Fruit fly (Drosophila melanogaster) whole organism, embryonic: ENCODE results near the gene Mtch.

Source experiments
- BEAF-32 ChIP-seq: fragments of 200-800 bp; sonication (Bioruptor generic); optimal IDR thresholded peaks from 3 replicates; lab custom pipeline; 2017; ENCODE audit warnings: missing biosample characterization, missing genetic modification characterization, mild to moderate bottlenecking, moderate library complexity, missing genetic modification reagents
- CG10431 ChIP-seq: fragments of 200-800 bp; sonication (Bioruptor generic); optimal IDR thresholded peaks from 3 replicates; lab custom pipeline; 2018; ENCODE audit warnings: missing biosample characterization, mild to moderate bottlenecking, missing genetic modification characterization
- CG10543 ChIP-seq: fragments of 200-800 bp; sonication (Bioruptor generic); optimal IDR thresholded peaks from 3 replicates; lab custom pipeline; 2017; ENCODE audit warnings: missing biosample characterization, mild to moderate bottlenecking, missing genetic modification characterization, moderate library complexity
- CG12299 ChIP-seq: fragments of 200-800 bp; sonication (Bioruptor generic); optimal IDR thresholded peaks from 2 replicates; lab custom pipeline; 2018; ENCODE audit warnings: missing biosample characterization, mild to moderate bottlenecking, missing genetic modification characterization
- CG12769 ChIP-seq: fragments of 200-800 bp; sonication (Bioruptor generic); optimal IDR thresholded peaks from 2 replicates; lab custom pipeline; 2019; ENCODE audit warnings: missing biosample characterization, mild to moderate bottlenecking, missing genetic modification characterization, moderate library complexity
- CG13296 ChIP-seq: fragments of 200-800 bp; sonication (Bioruptor generic); optimal IDR thresholded peaks from 3 replicates; lab custom pipeline; 2018; ENCODE audit warnings: missing biosample characterization, mild to moderate bottlenecking, missing genetic modification characterization
- CG1647 ChIP-seq: fragments of 200-800 bp; sonication (Bioruptor generic); optimal IDR thresholded peaks from 3 replicates; lab custom pipeline; 2016; ENCODE audit warnings: missing biosample characterization, missing genetic modification characterization
- CG2202 ChIP-seq: fragments of 200-800 bp; sonication (Bioruptor generic); optimal IDR thresholded peaks from 2 replicates; lab custom pipeline; 2018; ENCODE audit warnings: missing biosample characterization, mild to moderate bottlenecking, missing genetic modification characterization
- CG30431 ChIP-seq: fragments of 200-800 bp; sonication (Bioruptor generic); optimal IDR thresholded peaks from 2 replicates; lab custom pipeline; 2017; ENCODE audit warnings: missing biosample characterization, missing genetic modification characterization
- CG4820 ChIP-seq: fragments of 200-800 bp; sonication (Bioruptor generic); optimal IDR thresholded peaks from 3 replicates; lab custom pipeline; 2016; ENCODE audit warnings: missing biosample characterization, missing genetic modification characterization
- CG6175 ChIP-seq: fragments of 200-800 bp; sonication (Bioruptor generic); IDR thresholded peaks from 3 replicates; pipeline ENCODE4 v1.3.6; 2022; ENCODE audit warnings: missing biosample characterization, missing genetic modification characterization
- CG7357 ChIP-seq: fragments of 200-800 bp; sonication (Bioruptor generic); IDR thresholded peaks from 3 replicates; pipeline ENCODE4 v1.3.6; 2022; ENCODE audit warnings: missing biosample characterization, missing genetic modification characterization
- CG8359 ChIP-seq: fragments of 200-800 bp; sonication (Bioruptor generic); optimal IDR thresholded peaks from 2 replicates; lab custom pipeline; 2017; ENCODE audit warnings: missing biosample characterization, mild to moderate bottlenecking, missing genetic modification characterization, borderline replicate concordance
- CkIIα-i1 ChIP-seq: fragments of 200-800 bp; sonication (Bioruptor generic); IDR thresholded peaks from 2 replicates; pipeline ENCODE4 v1.3.6; 2022; ENCODE audit warnings: missing biosample characterization, missing genetic modification characterization
- Dad ChIP-seq: fragments of 200-800 bp; sonication (Bioruptor generic); optimal IDR thresholded peaks from 3 replicates; lab custom pipeline; 2016; ENCODE audit warnings: missing biosample characterization, missing genetic modification characterization
- Doc3 ChIP-seq: fragments of 200-800 bp; sonication (Bioruptor generic); IDR thresholded peaks from 3 replicates; pipeline ENCODE4 v1.3.6; 2022; ENCODE audit warnings: missing biosample characterization, missing genetic modification characterization; ENCODE audit not compliant: partially characterized antibody
- Ets65A ChIP-seq: fragments of 200-800 bp; sonication (Bioruptor generic); peaks from one replicate; lab custom pipeline; 2016; ENCODE audit warnings: missing biosample characterization, missing genetic modification characterization
- Ets97D ChIP-seq: fragments of 200-800 bp; sonication (Bioruptor generic); optimal IDR thresholded peaks from 3 replicates; lab custom pipeline; 2016; ENCODE audit warnings: missing biosample characterization, missing genetic modification characterization
- GATAe ChIP-seq: fragments of 200-800 bp; sonication (Bioruptor generic); conservative IDR thresholded peaks from 2 replicates; pipeline ENCODE4 v1.3.6; 2022; ENCODE audit warnings: missing biosample characterization, missing genetic modification characterization
- Nf-YA ChIP-seq: fragments of 200-800 bp; sonication (Bioruptor generic); IDR thresholded peaks from 2 replicates; pipeline ENCODE4 v1.3.6; 2022; ENCODE audit warnings: missing biosample characterization, missing genetic modification characterization
- Trl ChIP-seq, 3 experiments: fragments of >200 bp in 2 of 3; fragments of 200-800 bp in 1 of 3; sonication (Bioruptor generic) in 1 of 3; optimal IDR thresholded peaks; 2 replicates in 1 of 3; 3 replicates in 2 of 3; lab custom pipeline; 2016 to 2017; ENCODE audit warnings: missing biosample characterization in 1 of 3, missing genetic modification characterization in 1 of 3
- ap ChIP-seq: fragments of 200-800 bp; sonication (Bioruptor generic); IDR thresholded peaks from 2 replicates; pipeline ENCODE4 v1.3.6; 2022; ENCODE audit warnings: missing biosample characterization, missing genetic modification characterization
- ara ChIP-seq: fragments of 200-800 bp; sonication (Bioruptor generic); IDR thresholded peaks from 2 replicates; pipeline ENCODE4 v1.3.6; 2022; ENCODE audit warnings: missing biosample characterization, missing genetic modification characterization
- az2 ChIP-seq: fragments of 200-800 bp; sonication (Bioruptor generic); optimal IDR thresholded peaks from 3 replicates; lab custom pipeline; 2016; ENCODE audit warnings: missing biosample characterization, missing genetic modification characterization
- chn ChIP-seq: fragments of 200-800 bp; sonication (Bioruptor generic); optimal IDR thresholded peaks from 2 replicates; lab custom pipeline; 2016; ENCODE audit warnings: missing biosample characterization, missing genetic modification characterization
- disco-r ChIP-seq: fragments of 200-800 bp; sonication (Bioruptor generic); optimal IDR thresholded peaks from 2 replicates; lab custom pipeline; 2016; ENCODE audit warnings: missing biosample characterization, missing genetic modification characterization
- dm ChIP-seq: fragments of 200-800 bp; sonication (Bioruptor generic); optimal IDR thresholded peaks from 3 replicates; lab custom pipeline; 2016; ENCODE audit warnings: missing biosample characterization, missing genetic modification characterization
- fd64A ChIP-seq: fragments of 200-800 bp; sonication (Bioruptor generic); optimal IDR thresholded peaks from 3 replicates; lab custom pipeline; 2018; ENCODE audit warnings: missing biosample characterization, mild to moderate bottlenecking, missing genetic modification characterization
- jing ChIP-seq: fragments of 200-800 bp; sonication (Bioruptor generic); optimal IDR thresholded peaks from 2 replicates; lab custom pipeline; 2018; ENCODE audit warnings: missing biosample characterization, mild to moderate bottlenecking, missing genetic modification characterization
- lab ChIP-seq: fragments of 200-800 bp; sonication (Bioruptor generic); optimal IDR thresholded peaks from 3 replicates; lab custom pipeline; 2017; ENCODE audit warnings: missing biosample characterization, missing genetic modification characterization, mild to moderate bottlenecking, moderate library complexity, missing genetic modification reagents
- lola ChIP-seq, 3 experiments: fragments of >200 bp in 2 of 3; fragments of 200-800 bp in 1 of 3; sonication (Bioruptor generic) in 1 of 3; optimal IDR thresholded peaks; 2 replicates each; lab custom pipeline; 2017 to 2019; ENCODE audit warnings: missing biosample characterization in 3 of 3, missing genetic modification characterization in 3 of 3, mild to moderate bottlenecking in 1 of 3, moderate library complexity in 1 of 3
- oc ChIP-seq: fragments of 200-800 bp; sonication (Bioruptor generic); optimal IDR thresholded peaks from 2 replicates; lab custom pipeline; 2018; ENCODE audit warnings: missing biosample characterization, mild to moderate bottlenecking, missing genetic modification characterization, moderate library complexity
- psq ChIP-seq: fragments of 200-800 bp; sonication (Bioruptor generic); optimal IDR thresholded peaks from 2 replicates; lab custom pipeline; 2017; ENCODE audit warnings: missing biosample characterization, missing genetic modification characterization
- pum ChIP-seq: fragments of 200-800 bp; sonication (Bioruptor generic); optimal IDR thresholded peaks from 2 replicates; lab custom pipeline; 2016; ENCODE audit warnings: missing biosample characterization, missing genetic modification characterization
- salm ChIP-seq: fragments of 200-800 bp; sonication (Bioruptor generic); optimal IDR thresholded peaks from 2 replicates; lab custom pipeline; 2018; ENCODE audit warnings: missing biosample characterization, mild to moderate bottlenecking, missing genetic modification characterization
- unpg ChIP-seq: fragments of 200-800 bp; sonication (Bioruptor generic); optimal IDR thresholded peaks from 3 replicates; lab custom pipeline; 2018; ENCODE audit warnings: missing biosample characterization, mild to moderate bottlenecking, missing genetic modification characterization, moderate library complexity
- yki ChIP-seq: fragments of >200 bp; optimal IDR thresholded peaks from 3 replicates; lab custom pipeline; 2018

Mtch gene

dm6 chr3L:184251-184650 is at the start of gene Mtch, which contains the start of the genes CG34140 and Mkp (continued):
- TF ChIP-seq oc (no peak), CG30431 (GFP tag; lab: Kevin White, UChicago) (peak; percentile 44), ara (GFP tag; lab: Robert Waterston, UW) (peak; percentile 79), az2 (GFP tag; lab: Kevin White, UChicago) (peak; percentile 88), CG4820 (GFP tag; lab: Kevin White, UChicago) (peak; percentile 82), CkIIα-i1 (GFP tag; lab: Robert Waterston, UW) (no peak), salm (tag; lab: Kevin White, UChicago) (peak; percentile 68), Doc3 (GFP tag; lab: Robert Waterston, UW) (peak; percentile 97), BEAF-32 (GFP tag; lab: Kevin White, UChicago) (peak; percentile 97), chn (GFP tag; lab: Kevin White, UChicago) (peak; percentile 94), CG10543 (peak; percentile 87), psq (GFP tag; lab: Kevin White, UChicago) (peak; percentile 55), Trl (optimal IDR thresholded peaks at IDR 0.05; lab: Kevin White, UChicago) (no peak), Trl (GFP tag; optimal IDR thresholded peaks at IDR 0.05; lab: Kevin White, UChicago) (peak; percentile 93), Ets97D (peak; percentile 86), CG6175 (GFP tag; lab: Robert Waterston, UW) (peak; percentile 63; the same call in 1 of the 3 replicates), fd64A (GFP tag; lab: Kevin White, UChicago) (no peak), Dad (GFP tag; lab: Kevin White, UChicago) (peak; percentile 86), CG10431 (GFP tag; lab: Kevin White, UChicago) (peak; percentile 85), jing (GFP tag; lab: Kevin White, UChicago) (no peak), CG12769 (no peak), disco-r (GFP tag; lab: Kevin White, UChicago) (peak; percentile 54), CG12299 (tag; lab: Kevin White, UChicago) (peak; percentile 77), dm (GFP tag; lab: Kevin White, UChicago) (peak; percentile 85), CG8359 (GFP tag; lab: Kevin White, UChicago) (no peak), ap (GFP tag; lab: Robert Waterston, UW) (peak; percentile 64; the same call in 1 of the 2 replicates), CG2202 (peak; percentile 71), CG13296 (GFP tag; lab: Kevin White, UChicago) (no peak), yki (lab: Kevin White, UChicago) (no peak)

dm6 chr3L:134868-135267 is 49.6 kb upstream of the Mtch start:
- TF ChIP-seq lab (GFP tag; lab: Kevin White, UChicago) (no peak), pum (GFP tag; lab: Kevin White, UChicago) (no peak), unpg (GFP tag; lab: Kevin White, UChicago) (no peak), CG7357 (GFP tag; lab: Robert Waterston, UW) (no peak), Ets65A (GFP tag; lab: Kevin White, UChicago) (no peak), Nf-YA (GFP tag; lab: Robert Waterston, UW) (no peak), GATAe (GFP tag; lab: Robert Waterston, UW) (no peak), lola (GFP tag; optimal IDR thresholded peaks at IDR 0.05; lab: Kevin White, UChicago) (no peak), CG1647 (GFP tag; lab: Kevin White, UChicago) (no peak)
